Worm (Caenorhabditis elegans): ENCODE measurements around the gene rib-2.

The rib-2 gene

DNA sequence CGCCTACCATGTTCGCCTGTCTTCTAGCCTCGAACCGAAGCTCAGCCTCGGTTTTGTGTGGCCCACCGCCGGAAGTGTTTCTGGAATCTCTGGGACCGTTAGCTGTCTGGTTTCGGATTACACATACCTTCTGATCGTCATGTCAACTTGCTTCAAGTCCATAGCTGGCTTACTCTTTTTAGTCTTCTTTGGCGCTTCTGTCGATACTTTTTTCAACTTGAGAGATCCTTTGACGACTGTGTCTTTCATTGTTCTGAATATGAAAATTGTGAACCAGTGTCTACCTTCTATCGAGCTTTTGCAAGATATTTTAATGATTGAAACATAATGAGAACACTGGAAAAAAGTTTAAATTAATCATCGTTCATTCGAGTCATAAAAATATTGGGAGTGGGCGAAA lies 2.1 kb upstream of the rib-2 start, which contains the start of gene K01G5.8:
Gene K01G5.8, minus strand, starts transcription at position 255 of the 400 bp plus-strand sequence.
- no peak for TF ChIP-seq nhr-23 (tag; optimal IDR thresholded peaks at IDR 0.05)
- no peak for TF ChIP-seq ztf-11 (tag; optimal IDR thresholded peaks at IDR 0.05)
- TF ChIP-seq nhr-12 (tag; optimal IDR thresholded peaks at IDR 0.05), result no peak
- TF ChIP-seq lin-39 (tag; optimal IDR thresholded peaks at IDR 0.05), result no peak
- TF ChIP-seq sma-9 (GFP tag; optimal IDR thresholded peaks at IDR 0.05), result no peak
- TF ChIP-seq sma-9 (tag; optimal IDR thresholded peaks at IDR 0.05), result no peak
- no peak for TF ChIP-seq egl-27 (tag; optimal IDR thresholded peaks at IDR 0.05)
- no peak for TF ChIP-seq elt-3 (tag; optimal IDR thresholded peaks at IDR 0.05)
- TF ChIP-seq nhr-10 (tag; optimal IDR thresholded peaks at IDR 0.05), result no peak
- TF ChIP-seq F13H6.1 (tag; optimal IDR thresholded peaks at IDR 0.05), result no peak
- no peak for TF ChIP-seq nhr-25 (tag; optimal IDR thresholded peaks at IDR 0.05)
- no peak for TF ChIP-seq ZK546.5 (tag; optimal IDR thresholded peaks at IDR 0.05)
- no peak for TF ChIP-seq dmd-4 (tag; optimal IDR thresholded peaks at IDR 0.05)
- TF ChIP-seq unc-55 (GFP tag; optimal IDR thresholded peaks at IDR 0.05), result no peak
- no peak for TF ChIP-seq ztf-4 (tag; optimal IDR thresholded peaks at IDR 0.05)
- no peak for TF ChIP-seq C34F6.9 (tag; optimal IDR thresholded peaks at IDR 0.05)
- no peak for TF ChIP-seq crh-2 (tag; optimal IDR thresholded peaks at IDR 0.05)
- TF ChIP-seq nhr-11 (tag; optimal IDR thresholded peaks at IDR 0.05), result no peak
- TF ChIP-seq sma-3 (GFP tag; optimal IDR thresholded peaks at IDR 0.05), result no peak
- no peak for TF ChIP-seq gmeb-1 (tag; optimal IDR thresholded peaks at IDR 0.05)
- no peak for TF ChIP-seq ztf-1 (GFP tag; conservative IDR thresholded peaks at IDR 0.05)

DNA sequence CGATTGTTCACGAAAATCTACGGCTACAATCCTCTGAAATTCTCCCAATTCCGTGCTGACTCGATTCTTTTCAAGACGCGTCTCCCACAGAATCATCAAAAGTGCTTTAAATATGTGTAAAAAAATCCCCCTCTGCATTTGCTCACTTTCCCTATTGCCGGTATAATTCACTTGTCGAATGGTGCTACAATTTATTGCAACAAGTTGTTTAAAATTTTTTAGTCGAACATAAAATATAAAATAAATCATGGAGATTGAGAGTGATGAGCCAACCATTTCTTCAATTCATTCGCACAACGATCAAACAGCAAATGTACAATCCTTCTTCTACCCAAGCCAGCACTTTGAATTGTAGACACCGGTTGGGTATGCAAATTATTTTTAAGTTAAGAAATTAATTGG lies 3.8 kb downstream of the rib-2 start:
- TF ChIP-seq nhr-6 (tag; optimal IDR thresholded peaks at IDR 0.05) (no peak), nhr-10 (tag; optimal IDR thresholded peaks at IDR 0.05) (no peak), nhr-25 (tag; optimal IDR thresholded peaks at IDR 0.05) (no peak), lin-11 (tag; optimal IDR thresholded peaks at IDR 0.05) (no peak), ZK546.5 (tag; optimal IDR thresholded peaks at IDR 0.05) (no peak), F13H6.1 (tag; optimal IDR thresholded peaks at IDR 0.05) (no peak), ceh-16 (tag; optimal IDR thresholded peaks at IDR 0.05) (no peak)

DNA sequence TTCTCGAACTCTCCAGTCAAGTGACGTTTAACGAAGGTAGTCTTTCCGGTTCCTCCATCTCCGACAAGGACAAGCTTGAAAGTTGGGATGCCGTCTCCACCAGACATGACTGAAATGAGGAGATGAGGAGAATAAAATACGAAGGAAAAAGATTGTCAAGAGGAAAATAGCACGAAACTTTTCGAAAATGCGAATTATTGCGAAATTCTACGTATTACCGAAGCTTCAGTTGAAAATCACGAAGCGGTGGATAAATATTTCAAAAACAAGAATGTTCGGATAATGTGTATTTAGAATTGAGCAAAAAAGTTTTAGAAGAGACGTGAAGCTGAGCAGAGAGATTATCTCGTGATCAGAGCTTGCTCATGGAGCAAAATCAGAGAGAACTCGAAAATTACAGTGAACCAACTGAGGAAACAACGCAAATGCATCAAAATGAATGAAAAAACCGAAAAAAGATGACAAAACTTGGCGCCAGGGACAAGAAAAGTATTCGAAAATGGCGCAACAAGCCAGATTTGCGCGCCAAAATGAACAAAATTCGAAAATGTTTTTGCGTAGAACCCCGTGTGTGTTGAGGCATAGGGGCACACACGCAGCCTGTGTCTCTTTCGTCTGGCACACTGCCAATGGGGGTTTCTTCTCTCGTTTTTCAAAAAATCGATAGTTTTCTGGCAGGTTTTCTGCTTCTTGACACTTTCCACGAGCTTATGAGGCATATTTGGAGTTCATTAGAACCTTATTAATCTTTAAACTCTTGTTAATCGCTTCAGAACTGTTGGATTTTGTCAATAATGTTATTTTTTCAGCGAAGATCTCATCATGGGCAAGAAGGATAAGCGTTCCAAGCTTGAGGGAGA lies 5.2 kb downstream of the rib-2 start, which contains the start of the genes ran-1 and dkc-1:
Gene ran-1, minus strand, starts transcription at position 109 of the 860 bp plus-strand sequence.
Gene dkc-1, plus strand, starts transcription at position 810 of the 860 bp plus-strand sequence.
- no peak for TF ChIP-seq dmd-4 (tag; optimal IDR thresholded peaks at IDR 0.05)
- TF ChIP-seq gmeb-1 (tag; optimal IDR thresholded peaks at IDR 0.05), result peak; percentile 67
- TF ChIP-seq aly-2 (tag; optimal IDR thresholded peaks at IDR 0.05), result no peak
- TF ChIP-seq mab-5 (tag; optimal IDR thresholded peaks at IDR 0.05), result peak; percentile 7
- TF ChIP-seq nhr-23 (tag; optimal IDR thresholded peaks at IDR 0.05), result no peak
- TF ChIP-seq mbf-1 (tag; optimal IDR thresholded peaks at IDR 0.05), result no peak
- TF ChIP-seq ama-1 (optimal IDR thresholded peaks at IDR 0.05), result no peak
- peak; percentile 79 for TF ChIP-seq nhr-129 (tag; optimal IDR thresholded peaks at IDR 0.05)
- no peak for TF ChIP-seq unc-39 (tag; optimal IDR thresholded peaks at IDR 0.05)
- TF ChIP-seq fos-1 (tag; optimal IDR thresholded peaks at IDR 0.05), result peak; percentile 58
- no peak for TF ChIP-seq peb-1 (tag; optimal IDR thresholded peaks at IDR 0.05)
- TF ChIP-seq nhr-21 (tag; optimal IDR thresholded peaks at IDR 0.05), result peak; percentile 48
- TF ChIP-seq nhr-25 (tag; optimal IDR thresholded peaks at IDR 0.05), result peak; percentile 77
- TF ChIP-seq sma-9 (GFP tag; optimal IDR thresholded peaks at IDR 0.05), result no peak
- TF ChIP-seq sma-9 (tag; optimal IDR thresholded peaks at IDR 0.05), result no peak
- TF ChIP-seq lin-13 (GFP tag; optimal IDR thresholded peaks at IDR 0.05), result peak; percentile 75
- no peak for TF ChIP-seq R02D3.7 (tag; optimal IDR thresholded peaks at IDR 0.05)
- TF ChIP-seq elt-1 (tag; optimal IDR thresholded peaks at IDR 0.05), result no peak
- peak; percentile 78 for TF ChIP-seq crh-2 (tag; optimal IDR thresholded peaks at IDR 0.05)
- no peak for TF ChIP-seq ZK546.5 (tag; optimal IDR thresholded peaks at IDR 0.05)
- TF ChIP-seq mdl-1 (tag; optimal IDR thresholded peaks at IDR 0.05), result peak in 1 of 2 experiments; percentile 20
- no peak for TF ChIP-seq egl-27 (tag; optimal IDR thresholded peaks at IDR 0.05)
- no peak for TF ChIP-seq unc-62 (GFP tag; optimal IDR thresholded peaks at IDR 0.05)
- peak; percentile 90 for TF ChIP-seq C34F6.9 (tag; optimal IDR thresholded peaks at IDR 0.05)
- TF ChIP-seq nhr-237 (tag; optimal IDR thresholded peaks at IDR 0.05), result no peak
- TF ChIP-seq ztf-4 (tag; optimal IDR thresholded peaks at IDR 0.05), result no peak
- no peak for TF ChIP-seq nhr-10 (tag; optimal IDR thresholded peaks at IDR 0.05)
- TF ChIP-seq nhr-77 (tag; optimal IDR thresholded peaks at IDR 0.05), result no peak
- no peak for TF ChIP-seq skn-1 (tag; optimal IDR thresholded peaks at IDR 0.05)
- no peak for TF ChIP-seq elt-3 (tag; optimal IDR thresholded peaks at IDR 0.05)
- TF ChIP-seq alr-1 (tag; optimal IDR thresholded peaks at IDR 0.05), result no peak
- no peak for TF ChIP-seq lin-39 (tag; optimal IDR thresholded peaks at IDR 0.05)
- no peak for TF ChIP-seq nhr-11 (tag; optimal IDR thresholded peaks at IDR 0.05)
- TF ChIP-seq ceh-16 (tag; optimal IDR thresholded peaks at IDR 0.05), result peak; percentile 5
- TF ChIP-seq ztf-1 (GFP tag; conservative IDR thresholded peaks at IDR 0.05), result no peak
- no peak for TF ChIP-seq ztf-11 (tag; optimal IDR thresholded peaks at IDR 0.05)
- TF ChIP-seq lsy-2 (tag; optimal IDR thresholded peaks at IDR 0.05), result peak; percentile 50 to 86
- TF ChIP-seq blmp-1 (tag; optimal IDR thresholded peaks at IDR 0.05; ENCODE audit: insufficient read depth), result peak; percentile 35
- TF ChIP-seq nhr-6 (tag; optimal IDR thresholded peaks at IDR 0.05), result no peak
- peak; percentile 10 for TF ChIP-seq sma-3 (GFP tag; optimal IDR thresholded peaks at IDR 0.05)
- TF ChIP-seq lin-11 (tag; optimal IDR thresholded peaks at IDR 0.05), result peak; percentile 44
- TF ChIP-seq nhr-12 (tag; optimal IDR thresholded peaks at IDR 0.05), result no peak
- TF ChIP-seq Y55F3AM.14 (GFP tag; optimal IDR thresholded peaks at IDR 0.05), result no peak
